Worm (Caenorhabditis elegans) whole organism, L1 larva: ENCODE results near the gene D1086.9.

Experiments
- lin-15B ChIP-seq: fragments of 150-350 bp; sonication (generic microtip); optimal IDR thresholded peaks from 3 replicates; lab custom pipeline; 2014; ENCODE audit warnings: missing biosample characterization, missing genetic modification characterization
- unc-62 ChIP-seq: fragments of 150-350 bp; optimal IDR thresholded peaks from 2 replicates; lab custom pipeline; 2014; ENCODE audit warnings: missing biosample characterization, missing genetic modification reagents, missing genetic modification characterization

DNA sequence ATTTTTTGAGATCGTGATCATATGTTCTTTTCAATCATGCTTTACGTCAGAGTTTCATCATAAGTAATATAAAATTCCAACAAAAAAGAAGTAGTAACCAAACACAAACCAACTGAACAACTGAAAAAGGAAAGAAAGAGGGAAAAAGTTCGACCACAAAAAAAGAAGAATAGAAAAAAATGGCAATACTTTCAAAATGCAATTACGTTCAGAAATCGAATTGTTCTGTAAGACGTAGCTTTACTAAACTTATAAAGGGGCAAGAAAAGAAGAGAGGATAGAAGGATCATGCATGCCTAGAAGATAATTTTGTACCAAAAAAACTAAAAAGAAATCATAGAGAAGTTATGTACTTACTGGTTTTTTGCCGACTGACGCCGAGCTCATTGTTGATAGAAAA is 36.7 kb downstream of the D1086.9 start:
- TF ChIP-seq lin-15B = no peak
- no peak for TF ChIP-seq unc-62
